Worm (Caenorhabditis elegans) whole organism, L4 larva: ENCODE measurements around the gene F37A4.3.

ENCODE experiments used
- ama-1 ChIP-seq: fragments of 150-350 bp; optimal IDR thresholded peaks from 2 replicates; lab custom pipeline; 2014; ENCODE audit warnings: inconsistent platforms, mixed read lengths
- daf-12 ChIP-seq: fragments of 150-350 bp; optimal IDR thresholded peaks from 2 replicates; lab custom pipeline; 2014; ENCODE audit warnings: missing biosample characterization, missing genetic modification reagents, missing genetic modification characterization
- lin-13 ChIP-seq: fragments of 150-350 bp; optimal IDR thresholded peaks from 2 replicates; lab custom pipeline; 2014; ENCODE audit warnings: missing biosample characterization, missing genetic modification reagents, missing genetic modification characterization
- lin-38 ChIP-seq: fragments of 200-800 bp; sonication (Bioruptor generic); IDR thresholded peaks from 2 replicates; pipeline ENCODE4 v1.3.6; 2022; ENCODE audit warnings: missing genetic modification reagents, missing genetic modification characterization, missing compliant biosample characterization
- lin-39 ChIP-seq: fragments of 150-350 bp; optimal IDR thresholded peaks from 2 replicates; lab custom pipeline; 2014; ENCODE audit warnings: missing biosample characterization, missing genetic modification reagents, missing genetic modification characterization
- mep-1 ChIP-seq: fragments of 150-350 bp; sonication (generic microtip); optimal IDR thresholded peaks from 3 replicates; lab custom pipeline; 2014; ENCODE audit warnings: missing biosample characterization, missing genetic modification characterization
- nhr-237 ChIP-seq: sonication (generic microtip); optimal IDR thresholded peaks from 2 replicates; lab custom pipeline; 2017; ENCODE audit warnings: missing biosample characterization, missing genetic modification characterization
- nhr-42 ChIP-seq: fragments of 200-800 bp; sonication (Bioruptor generic); IDR thresholded peaks from 2 replicates; pipeline ENCODE4 v1.3.6; 2022; ENCODE audit warnings: missing genetic modification characterization, missing compliant biosample characterization
- nhr-76 ChIP-seq: fragments of 150-350 bp; optimal IDR thresholded peaks from 2 replicates; lab custom pipeline; 2014; ENCODE audit warnings: missing biosample characterization, missing genetic modification characterization
- tra-1 ChIP-seq: fragments of 200-800 bp; sonication (Bioruptor generic); IDR thresholded peaks from 2 replicates; pipeline ENCODE4 v1.3.6; 2022; ENCODE audit warnings: missing genetic modification reagents, missing genetic modification characterization, missing compliant biosample characterization

ce11 chrIII:6681790-6682189 lies 36.6 kb upstream of the F37A4.3 start:
- no peak for TF ChIP-seq ama-1 (lab: Kevin White, UChicago)
- no peak for TF ChIP-seq nhr-76 (tag; lab: Kevin White, UChicago)
- no peak for TF ChIP-seq lin-13 (GFP tag; lab: Kevin White, UChicago)
- no peak for TF ChIP-seq nhr-42 (GFP tag; lab: Robert Waterston, UW)
- TF ChIP-seq lin-38 (GFP tag; lab: Robert Waterston, UW): no peak
- TF ChIP-seq nhr-237 (tag; lab: Kevin White, UChicago): no peak
- TF ChIP-seq mep-1 (tag; lab: Kevin White, UChicago): no peak
- TF ChIP-seq tra-1: no peak
- no peak for TF ChIP-seq daf-12 (tag; lab: Kevin White, UChicago)
- TF ChIP-seq lin-39 (tag; lab: Kevin White, UChicago): no peak
